Worm (Caenorhabditis elegans) whole organism, L1 larva: Measurements from ENCODE around the gene alh-11.

Experiments used
- C04F5.9 ChIP-seq: sonication (generic microtip); optimal IDR thresholded peaks from 2 replicates; lab custom pipeline; 2016; ENCODE audit warnings: missing genetic modification characterization, missing compliant biosample characterization
- C34B4.2 ChIP-seq: sonication (generic microtip); optimal IDR thresholded peaks from 2 replicates; lab custom pipeline; 2017; ENCODE audit warnings: mild to moderate bottlenecking, missing genetic modification characterization, missing compliant biosample characterization
- aha-1 ChIP-seq: fragments of 150-350 bp; optimal IDR thresholded peaks from 2 replicates; lab custom pipeline; 2014; ENCODE audit warnings: missing biosample characterization, missing genetic modification characterization
- blmp-1 ChIP-seq: fragments of 150-350 bp; optimal IDR thresholded peaks from 2 replicates; lab custom pipeline; 2014; ENCODE audit warnings: missing biosample characterization, missing genetic modification characterization
- dpl-1 ChIP-seq, 3 experiments: fragments of 150-350 bp in 2 of 3; sonication (generic microtip) in 1 of 3; optimal IDR thresholded peaks; 2 replicates each; lab custom pipeline; 2014 to 2017; ENCODE audit warnings: missing biosample characterization in 3 of 3, missing genetic modification characterization in 3 of 3, missing genetic modification reagents in 3 of 3
- dsc-1 ChIP-seq: sonication (generic microtip); optimal IDR thresholded peaks from 2 replicates; lab custom pipeline; 2016; ENCODE audit warnings: mild to moderate bottlenecking, missing genetic modification characterization, missing compliant biosample characterization
- efl-1 ChIP-seq, 4 experiments: fragments of 150-350 bp; optimal IDR thresholded peaks in 3 of 4; peaks in 1 of 4; 1 replicate in 1 of 4; 2 replicates in 3 of 4; lab custom pipeline; 2014; ENCODE audit warnings: missing biosample characterization in 2 of 4, missing genetic modification characterization in 2 of 4, missing genetic modification reagents in 2 of 4
- efl-3 ChIP-seq: fragments of 200-800 bp; sonication (Bioruptor generic); optimal IDR thresholded peaks from 2 replicates; lab custom pipeline; 2018; ENCODE audit warnings: mild to moderate bottlenecking, missing genetic modification characterization, missing compliant biosample characterization
- egl-13 ChIP-seq: sonication (generic microtip); optimal IDR thresholded peaks from 2 replicates; lab custom pipeline; 2016; ENCODE audit warnings: missing genotype, missing genetic modification reagents, missing genetic modification characterization, missing compliant biosample characterization
- egl-27 ChIP-seq, 2 experiments: fragments of 150-350 bp in 1 of 2; sonication (generic microtip); optimal IDR thresholded peaks; 3 replicates each; lab custom pipeline; 2017 to 2018; ENCODE audit warnings: missing biosample characterization in 2 of 2, missing genetic modification characterization in 2 of 2, missing genetic modification reagents in 2 of 2
- elt-2 ChIP-seq: sonication (generic microtip); optimal IDR thresholded peaks from 2 replicates; lab custom pipeline; 2016; ENCODE audit warnings: missing genetic modification characterization, mild to moderate bottlenecking, inconsistent platforms, missing compliant biosample characterization, missing genetic modification reagents
- elt-3 ChIP-seq, 6 experiments: fragments of 150-350 bp in 1 of 6; sonication (generic microtip); optimal IDR thresholded peaks; 2 replicates each; lab custom pipeline; 2017 to 2018; ENCODE audit warnings: missing biosample characterization in 6 of 6, missing genetic modification characterization in 6 of 6, inconsistent platforms in 1 of 6
- ets-5 ChIP-seq: fragments of 200-800 bp; sonication (Bioruptor generic); IDR thresholded peaks from 2 replicates; pipeline ENCODE4 v1.3.6; 2022; ENCODE audit warnings: missing genetic modification characterization, missing compliant biosample characterization
- fkh-10 ChIP-seq: sonication (generic microtip); optimal IDR thresholded peaks from 2 replicates; lab custom pipeline; 2017; ENCODE audit warnings: missing biosample characterization, missing genetic modification reagents, missing genetic modification characterization
- fkh-4 ChIP-seq: sonication (generic microtip); optimal IDR thresholded peaks from 2 replicates; lab custom pipeline; 2016; ENCODE audit warnings: missing compliant biosample characterization, missing genetic modification characterization, borderline replicate concordance
- fkh-8 ChIP-seq: sonication (generic microtip); optimal IDR thresholded peaks from 2 replicates; lab custom pipeline; 2016; ENCODE audit warnings: mild to moderate bottlenecking, missing genetic modification characterization, missing compliant biosample characterization
- grh-1 ChIP-seq: fragments of 200-800 bp; sonication (Bioruptor generic); IDR thresholded peaks from 2 replicates; pipeline ENCODE4 v1.3.6; 2022; ENCODE audit warnings: missing genetic modification reagents, missing genetic modification characterization, missing compliant biosample characterization
- hlh-17 ChIP-seq: fragments of 200-800 bp; sonication (Bioruptor generic); optimal IDR thresholded peaks from 2 replicates; lab custom pipeline; 2018; ENCODE audit warnings: missing genetic modification characterization, mild to moderate bottlenecking, missing compliant biosample characterization, moderate library complexity, borderline replicate concordance
- hlh-4 ChIP-seq: sonication (generic microtip); optimal IDR thresholded peaks from 2 replicates; lab custom pipeline; 2016; ENCODE audit warnings: mild to moderate bottlenecking, missing genetic modification characterization, missing compliant biosample characterization
- hpl-2 ChIP-seq: fragments of 150-350 bp; optimal IDR thresholded peaks from 2 replicates; lab custom pipeline; 2014; ENCODE audit warnings: missing biosample characterization, missing genetic modification reagents, missing genetic modification characterization
- irx-1 ChIP-seq: sonication (generic microtip); optimal IDR thresholded peaks from 2 replicates; lab custom pipeline; 2016; ENCODE audit warnings: missing genetic modification characterization, missing compliant biosample characterization
- jun-1 ChIP-seq: fragments of 150-350 bp; optimal IDR thresholded peaks from 2 replicates; lab custom pipeline; 2014; ENCODE audit warnings: missing biosample characterization, missing genetic modification reagents, missing genetic modification characterization
- lin-35 ChIP-seq, 2 experiments: fragments of 150-350 bp; optimal IDR thresholded peaks; 2 replicates each; lab custom pipeline; 2014; ENCODE audit warnings: missing biosample characterization in 2 of 2, missing genetic modification characterization in 2 of 2, missing genetic modification reagents in 2 of 2
- lin-39 ChIP-seq: fragments of 150-350 bp; optimal IDR thresholded peaks from 2 replicates; lab custom pipeline; 2014; ENCODE audit warnings: missing biosample characterization, missing genetic modification reagents, missing genetic modification characterization
- lir-3 ChIP-seq: sonication (generic microtip); optimal IDR thresholded peaks from 2 replicates; lab custom pipeline; 2016; ENCODE audit warnings: mild to moderate bottlenecking, missing genetic modification characterization, moderate library complexity, missing compliant biosample characterization; ENCODE audit not compliant: poor library complexity
- lsy-2 ChIP-seq, 2 experiments: fragments of 150-350 bp; optimal IDR thresholded peaks; 2 replicates each; lab custom pipeline; 2014; ENCODE audit warnings: missing biosample characterization in 2 of 2, missing genetic modification characterization in 2 of 2
- mab-9 ChIP-seq: fragments of 200-800 bp; sonication (Bioruptor generic); IDR thresholded peaks from 2 replicates; pipeline ENCODE4 v1.3.6; 2022; ENCODE audit warnings: missing genetic modification reagents, missing genetic modification characterization, missing compliant biosample characterization
- mdl-1 ChIP-seq, 2 experiments: fragments of 150-350 bp; optimal IDR thresholded peaks; 2 replicates each; lab custom pipeline; 2014 to 2017; ENCODE audit warnings: missing biosample characterization in 2 of 2, missing genetic modification characterization in 2 of 2, inconsistent platforms in 1 of 2
- mef-2 ChIP-seq: fragments of 150-350 bp; optimal IDR thresholded peaks from 2 replicates; lab custom pipeline; 2014; ENCODE audit warnings: missing biosample characterization, missing genetic modification characterization
- nhr-11 ChIP-seq: fragments of 150-350 bp; optimal IDR thresholded peaks from 2 replicates; lab custom pipeline; 2014; ENCODE audit warnings: missing biosample characterization, missing genetic modification characterization
- nhr-19 ChIP-seq: fragments of 200-800 bp; sonication (Bioruptor generic); conservative IDR thresholded peaks from 2 replicates; pipeline ENCODE4 v1.3.6; 2022; ENCODE audit warnings: missing genetic modification characterization, missing compliant biosample characterization
- nhr-28 ChIP-seq: fragments of 150-350 bp; optimal IDR thresholded peaks from 2 replicates; lab custom pipeline; 2014; ENCODE audit warnings: missing biosample characterization, missing genetic modification characterization
- nhr-47 ChIP-seq: sonication (generic microtip); optimal IDR thresholded peaks from 2 replicates; lab custom pipeline; 2016; ENCODE audit warnings: mild to moderate bottlenecking, missing genetic modification characterization, moderate library complexity, missing compliant biosample characterization
- nhr-71 ChIP-seq: sonication (generic microtip); optimal IDR thresholded peaks from 2 replicates; lab custom pipeline; 2016; ENCODE audit warnings: mild to moderate bottlenecking, missing genetic modification characterization, moderate library complexity, missing compliant biosample characterization
- nhr-76 ChIP-seq: sonication (generic microtip); optimal IDR thresholded peaks from 2 replicates; lab custom pipeline; 2017; ENCODE audit warnings: missing biosample characterization, missing genetic modification characterization
- nhr-77 ChIP-seq: fragments of 150-350 bp; optimal IDR thresholded peaks from 2 replicates; lab custom pipeline; 2014; ENCODE audit warnings: missing biosample characterization, missing genetic modification characterization
- nhr-84 ChIP-seq: sonication (generic microtip); optimal IDR thresholded peaks from 2 replicates; lab custom pipeline; 2017; ENCODE audit warnings: missing biosample characterization, missing genetic modification characterization
- nhr-85 ChIP-seq: sonication (generic microtip); peaks from one replicate; lab custom pipeline; 2016; ENCODE audit warnings: missing genetic modification characterization, inconsistent platforms, missing compliant biosample characterization
- pag-3 ChIP-seq: sonication (generic microtip); optimal IDR thresholded peaks from 2 replicates; lab custom pipeline; 2017; ENCODE audit warnings: missing genetic modification characterization, mild to moderate bottlenecking, missing compliant biosample characterization, antibody characterized with exemption, borderline replicate concordance; ENCODE audit not compliant: insufficient read depth
- pqm-1 ChIP-seq: sonication (generic microtip); optimal IDR thresholded peaks from 3 replicates; lab custom pipeline; 2017; ENCODE audit warnings: missing biosample characterization, missing genetic modification characterization
- skn-1 ChIP-seq: fragments of 150-350 bp; optimal IDR thresholded peaks from 2 replicates; lab custom pipeline; 2014; ENCODE audit warnings: missing biosample characterization, missing genetic modification characterization
- snpc-4 ChIP-seq: fragments of 150-350 bp; optimal IDR thresholded peaks from 2 replicates; lab custom pipeline; 2014; ENCODE audit warnings: missing biosample characterization, missing genetic modification characterization
- snu-23 ChIP-seq: sonication (generic microtip); optimal IDR thresholded peaks from 2 replicates; lab custom pipeline; 2016; ENCODE audit warnings: missing genetic modification characterization, missing compliant biosample characterization
- sptf-1 ChIP-seq: fragments of 150-350 bp; optimal IDR thresholded peaks from 2 replicates; lab custom pipeline; 2014; ENCODE audit warnings: missing biosample characterization, missing genetic modification characterization
- tbx-2 ChIP-seq: sonication (generic microtip); optimal IDR thresholded peaks from 2 replicates; lab custom pipeline; 2016; ENCODE audit warnings: missing genetic modification characterization, missing compliant biosample characterization
- tlp-1 ChIP-seq: fragments of 150-350 bp; optimal IDR thresholded peaks from 2 replicates; lab custom pipeline; 2014; ENCODE audit warnings: missing biosample characterization, missing genetic modification characterization
- unc-30 ChIP-seq: sonication (generic microtip); optimal IDR thresholded peaks from 2 replicates; lab custom pipeline; 2017; ENCODE audit warnings: missing biosample characterization, missing genetic modification characterization
- unc-98 ChIP-seq: fragments of 200-800 bp; sonication (Bioruptor generic); IDR thresholded peaks from 2 replicates; pipeline ENCODE4 v1.3.6; 2022; ENCODE audit warnings: missing genetic modification characterization, missing compliant biosample characterization
- xbp-1 ChIP-seq: sonication (generic microtip); optimal IDR thresholded peaks from 2 replicates; lab custom pipeline; 2016; ENCODE audit warnings: missing genetic modification characterization, missing compliant biosample characterization
- zag-1 ChIP-seq: fragments of 150-350 bp; optimal IDR thresholded peaks from 2 replicates; lab custom pipeline; 2014; ENCODE audit warnings: missing biosample characterization, missing genetic modification characterization
- ztf-11 ChIP-seq, 2 experiments: sonication (generic microtip); optimal IDR thresholded peaks; 2 replicates each; lab custom pipeline; 2016 to 2017; ENCODE audit warnings: missing genetic modification characterization in 2 of 2, missing biosample characterization in 1 of 2, missing compliant biosample characterization in 1 of 2

Gene alh-11

ce11 chrIII:793595-793994 lies 14.9 kb upstream of the alh-11 start, which contains the start of gene snt-2 (continued):
- TF ChIP-seq unc-98, result no peak
- peak; percentile 5 for TF ChIP-seq fkh-10
- peak; percentile 70 for TF ChIP-seq nhr-77 (tag; lab: Kevin White, UChicago)
- TF ChIP-seq grh-1 (GFP tag; lab: Robert Waterston, UW), result no peak
- TF ChIP-seq lin-39 (tag; lab: Kevin White, UChicago), result peak; percentile 40
- peak; percentile 69 for TF ChIP-seq jun-1
- peak; percentile 85 for TF ChIP-seq nhr-71 (tag; lab: Kevin White, UChicago)
- peak; percentile 82 for TF ChIP-seq tbx-2 (tag; lab: Kevin White, UChicago)
- TF ChIP-seq zag-1, result no peak
- no peak for TF ChIP-seq mef-2 (tag; lab: Kevin White, UChicago)
- no peak for TF ChIP-seq hlh-4 (tag; lab: Kevin White, UChicago)
- no peak for TF ChIP-seq efl-3 (GFP tag; lab: Kevin White, UChicago)
- peak; percentile 76 for TF ChIP-seq irx-1 (tag; lab: Kevin White, UChicago)
- peak; percentile 88 for TF ChIP-seq snu-23 (GFP tag; lab: Kevin White, UChicago)
- no peak for TF ChIP-seq sptf-1 (tag; lab: Kevin White, UChicago)
- peak in 2 of 6 experiments; percentile 37 to 44 for TF ChIP-seq elt-3 (tag; optimal IDR thresholded peaks at IDR 0.05; lab: Kevin White, UChicago)
- no peak for TF ChIP-seq nhr-76 (tag; lab: Kevin White, UChicago)
- TF ChIP-seq hpl-2, result peak; percentile 26
- TF ChIP-seq egl-27 (tag; optimal IDR thresholded peaks at IDR 0.05; lab: Kevin White, UChicago), result no peak
- TF ChIP-seq tlp-1 (tag; lab: Kevin White, UChicago), result no peak
- peak; percentile 27 for TF ChIP-seq fkh-4 (tag; lab: Kevin White, UChicago)
- peak; percentile 77 for TF ChIP-seq nhr-19 (GFP tag; lab: Robert Waterston, UW)
- TF ChIP-seq nhr-84 (tag; lab: Kevin White, UChicago), result no peak
- peak in 1 of 2 experiments; percentile 63 for TF ChIP-seq mdl-1 (tag; optimal IDR thresholded peaks at IDR 0.05; lab: Kevin White, UChicago)
- peak; percentile 79 to 89 for TF ChIP-seq lin-35 (GFP tag; optimal IDR thresholded peaks at IDR 0.05; lab: Kevin White, UChicago)
- no peak for TF ChIP-seq ets-5 (GFP tag; lab: Robert Waterston, UW)
- TF ChIP-seq C04F5.9, result peak; percentile 50
- TF ChIP-seq mab-9 (GFP tag; lab: Robert Waterston, UW), result no peak
- no peak for TF ChIP-seq pag-3 (tag; lab: Kevin White, UChicago)
- peak in 1 of 2 experiments; percentile 3 for TF ChIP-seq ztf-11 (tag; optimal IDR thresholded peaks at IDR 0.05; lab: Kevin White, UChicago)
- no peak for TF ChIP-seq hlh-17 (GFP tag; lab: Kevin White, UChicago)
- peak; percentile 77 for TF ChIP-seq dsc-1 (tag; lab: Kevin White, UChicago)
- TF ChIP-seq nhr-28 (tag; lab: Kevin White, UChicago), result no peak
- peak; percentile 49 for TF ChIP-seq aha-1
- peak; percentile 63 for TF ChIP-seq blmp-1
- peak; percentile 85 for TF ChIP-seq skn-1
- no peak for TF ChIP-seq C34B4.2 (tag; lab: Kevin White, UChicago)
- peak; percentile 74 to 84 (median 80) for TF ChIP-seq dpl-1 (GFP tag; optimal IDR thresholded peaks at IDR 0.05; lab: Kevin White, UChicago)
- TF ChIP-seq, all 84 proteins: peak for 52

ce11 chrIII:790591-790990 lies 11.9 kb upstream of the alh-11 start:
- TF ChIP-seq nhr-71 (tag; lab: Kevin White, UChicago) (peak; percentile 13), efl-1 (optimal IDR thresholded peaks at IDR 0.05; lab: Kevin White, UChicago) (no peak), efl-1 (GFP tag; optimal IDR thresholded peaks at IDR 0.05 in 1 of 2; lab: Kevin White, UChicago) (peak in 1 of 2 experiments; percentile 77), pqm-1 (tag; lab: Kevin White, UChicago) (no peak), lsy-2 (tag; optimal IDR thresholded peaks at IDR 0.05; lab: Kevin White, UChicago) (no peak), egl-13 (no peak), irx-1 (tag; lab: Kevin White, UChicago) (no peak), nhr-85 (tag; lab: Kevin White, UChicago) (no peak), dpl-1 (GFP tag; optimal IDR thresholded peaks at IDR 0.05; lab: Kevin White, UChicago) (no peak), mdl-1 (tag; optimal IDR thresholded peaks at IDR 0.05; lab: Kevin White, UChicago) (no peak), snu-23 (GFP tag; lab: Kevin White, UChicago) (no peak), elt-3 (tag; optimal IDR thresholded peaks at IDR 0.05; lab: Kevin White, UChicago) (no peak), nhr-77 (tag; lab: Kevin White, UChicago) (no peak), nhr-11 (tag; lab: Kevin White, UChicago) (no peak), unc-30 (tag; lab: Kevin White, UChicago) (no peak), tbx-2 (tag; lab: Kevin White, UChicago) (no peak), fkh-8 (peak; percentile 39), lir-3 (no peak), xbp-1 (tag; lab: Kevin White, UChicago) (no peak), snpc-4 (no peak), elt-2 (tag; lab: Kevin White, UChicago) (no peak), nhr-47 (peak; percentile 57), nhr-19 (GFP tag; lab: Robert Waterston, UW) (no peak)
